Fruit fly (Drosophila melanogaster) whole organism, embryonic: ENCODE data around the gene CG31551.
A peak's percentile ranks its signal among the peaks of the same experiment; 100 is the strongest.

ENCODE experiments used
- CG10959 ChIP-seq: fragments of 200-800 bp; sonication (Bioruptor generic); IDR thresholded peaks from 2 replicates; pipeline ENCODE4 v1.3.6; 2022; ENCODE audit warnings: missing biosample characterization, missing genetic modification characterization
- CG11504 ChIP-seq: fragments of 200-800 bp; sonication (Bioruptor generic); optimal IDR thresholded peaks from 3 replicates; lab custom pipeline; 2019; ENCODE audit warnings: missing biosample characterization, mild to moderate bottlenecking, missing genetic modification characterization, moderate library complexity
- CG11560 ChIP-seq: fragments of 200-800 bp; sonication (Bioruptor generic); IDR thresholded peaks from 3 replicates; pipeline ENCODE4 v1.3.6; 2022; ENCODE audit warnings: missing biosample characterization, missing genetic modification characterization
- CG11723 ChIP-seq: fragments of 200-800 bp; sonication (Bioruptor generic); optimal IDR thresholded peaks from 2 replicates; lab custom pipeline; 2017; ENCODE audit warnings: missing biosample characterization, mild to moderate bottlenecking, missing genetic modification characterization
- CG12071 ChIP-seq: fragments of 200-800 bp; sonication (Bioruptor generic); optimal IDR thresholded peaks from 3 replicates; lab custom pipeline; 2018; ENCODE audit warnings: missing biosample characterization, mild to moderate bottlenecking, missing genetic modification characterization
- CG12155 ChIP-seq: fragments of 200-800 bp; sonication (Bioruptor generic); optimal IDR thresholded peaks from 3 replicates; lab custom pipeline; 2016; ENCODE audit warnings: missing biosample characterization, missing genetic modification characterization
- CG12299 ChIP-seq: fragments of 200-800 bp; sonication (Bioruptor generic); optimal IDR thresholded peaks from 2 replicates; lab custom pipeline; 2018; ENCODE audit warnings: missing biosample characterization, mild to moderate bottlenecking, missing genetic modification characterization
- CG14710 ChIP-seq: fragments of 200-800 bp; sonication (Bioruptor generic); optimal IDR thresholded peaks from 3 replicates; lab custom pipeline; 2019; ENCODE audit warnings: missing biosample characterization, mild to moderate bottlenecking, missing genetic modification characterization, moderate library complexity
- CG14965 ChIP-seq: fragments of 200-800 bp; sonication (Bioruptor generic); optimal IDR thresholded peaks from 2 replicates; lab custom pipeline; 2016; ENCODE audit warnings: missing biosample characterization, missing genetic modification characterization, borderline replicate concordance
- CG15011 ChIP-seq: fragments of 200-800 bp; sonication (Bioruptor generic); optimal IDR thresholded peaks from 3 replicates; lab custom pipeline; 2018; ENCODE audit warnings: missing biosample characterization, mild to moderate bottlenecking, missing genetic modification characterization
- CG1529 ChIP-seq: fragments of 200-800 bp; sonication (Bioruptor generic); optimal IDR thresholded peaks from 3 replicates; lab custom pipeline; 2018; ENCODE audit warnings: missing biosample characterization, missing genetic modification characterization
- CG15514 ChIP-seq: fragments of 200-800 bp; sonication (Bioruptor generic); optimal IDR thresholded peaks from 3 replicates; lab custom pipeline; 2017; ENCODE audit warnings: missing biosample characterization, missing genetic modification characterization, mild to moderate bottlenecking, moderate library complexity, missing genetic modification reagents
- CG1602 ChIP-seq: fragments of 200-800 bp; sonication (Bioruptor generic); optimal IDR thresholded peaks from 3 replicates; lab custom pipeline; 2016; ENCODE audit warnings: missing biosample characterization, missing genetic modification characterization
- CG17568 ChIP-seq: fragments of 200-800 bp; sonication (Bioruptor generic); optimal IDR thresholded peaks from 2 replicates; lab custom pipeline; 2018; ENCODE audit warnings: missing biosample characterization, mild to moderate bottlenecking, missing genetic modification characterization, moderate library complexity
- CG2199 ChIP-seq: fragments of 200-800 bp; sonication (Bioruptor generic); IDR thresholded peaks from 3 replicates; pipeline ENCODE4 v1.3.6; 2022; ENCODE audit warnings: missing biosample characterization, missing genetic modification characterization
- CG2678 ChIP-seq: fragments of 200-800 bp; sonication (Bioruptor generic); optimal IDR thresholded peaks from 3 replicates; lab custom pipeline; 2019; ENCODE audit warnings: missing biosample characterization, mild to moderate bottlenecking, missing genetic modification characterization, moderate library complexity
- CG3065 ChIP-seq: fragments of 200-800 bp; sonication (Bioruptor generic); optimal IDR thresholded peaks from 2 replicates; lab custom pipeline; 2016; ENCODE audit warnings: missing biosample characterization, missing genetic modification characterization
- CG31388 ChIP-seq: fragments of 200-800 bp; sonication (Bioruptor generic); optimal IDR thresholded peaks from 2 replicates; lab custom pipeline; 2016; ENCODE audit warnings: missing biosample characterization, missing genetic modification characterization
- CG33213 ChIP-seq: fragments of 200-800 bp; sonication (Bioruptor generic); optimal IDR thresholded peaks from 3 replicates; lab custom pipeline; 2016; ENCODE audit warnings: missing biosample characterization, missing genetic modification characterization
- CG42726 ChIP-seq: fragments of 200-800 bp; sonication (Bioruptor generic); IDR thresholded peaks from 2 replicates; pipeline ENCODE4 v1.3.6; 2022; ENCODE audit warnings: missing biosample characterization, missing genetic modification characterization; ENCODE audit not compliant: partially characterized antibody
- D19A ChIP-seq: fragments of 200-800 bp; optimal IDR thresholded peaks from 3 replicates; lab custom pipeline; 2019; ENCODE audit warnings: missing biosample characterization, mild to moderate bottlenecking, missing genetic modification characterization, moderate library complexity
- D19B ChIP-seq: fragments of 200-800 bp; sonication (Bioruptor generic); optimal IDR thresholded peaks from 2 replicates; lab custom pipeline; 2017; ENCODE audit warnings: missing biosample characterization, mild to moderate bottlenecking, missing genetic modification characterization
- Dip2 ChIP-seq: fragments of 200-800 bp; sonication (Bioruptor generic); IDR thresholded peaks from 2 replicates; pipeline ENCODE4 v1.3.6; 2022; ENCODE audit warnings: missing biosample characterization, missing genetic modification characterization
- E2f2 ChIP-seq: fragments of 200-800 bp; sonication (Bioruptor generic); IDR thresholded peaks from 2 replicates; pipeline ENCODE4 v1.3.6; 2022; ENCODE audit warnings: missing biosample characterization, missing genetic modification characterization
- Fer2 ChIP-seq: fragments of 200-800 bp; sonication (Bioruptor generic); optimal IDR thresholded peaks from 2 replicates; lab custom pipeline; 2018; ENCODE audit warnings: missing biosample characterization, mild to moderate bottlenecking, missing genetic modification characterization, moderate library complexity
- H15 ChIP-seq: fragments of 200-800 bp; sonication (Bioruptor generic); IDR thresholded peaks from 3 replicates; pipeline ENCODE4 v1.3.6; 2022; ENCODE audit warnings: missing biosample characterization, missing genetic modification characterization
- HLH4C ChIP-seq: fragments of 200-800 bp; sonication (Bioruptor generic); IDR thresholded peaks from 3 replicates; pipeline ENCODE4 v1.3.6; 2022; ENCODE audit warnings: missing biosample characterization, missing genetic modification characterization; ENCODE audit not compliant: partially characterized antibody
- Hr3 ChIP-seq: fragments of 200-800 bp; sonication (Bioruptor generic); optimal IDR thresholded peaks from 3 replicates; lab custom pipeline; 2016; ENCODE audit warnings: missing biosample characterization, missing genetic modification characterization
- ara ChIP-seq: fragments of 200-800 bp; sonication (Bioruptor generic); IDR thresholded peaks from 2 replicates; pipeline ENCODE4 v1.3.6; 2022; ENCODE audit warnings: missing biosample characterization, missing genetic modification characterization
- br ChIP-seq: fragments of >200 bp; optimal IDR thresholded peaks from 2 replicates; lab custom pipeline; 2017
- cas ChIP-seq: fragments of 200-800 bp; sonication (Bioruptor generic); IDR thresholded peaks from 2 replicates; pipeline ENCODE4 v1.3.6; 2022; ENCODE audit warnings: missing biosample characterization, missing genetic modification characterization
- chn ChIP-seq: fragments of 200-800 bp; sonication (Bioruptor generic); optimal IDR thresholded peaks from 2 replicates; lab custom pipeline; 2016; ENCODE audit warnings: missing biosample characterization, missing genetic modification characterization
- cwo ChIP-seq: fragments of 200-800 bp; sonication (Bioruptor generic); optimal IDR thresholded peaks from 3 replicates; lab custom pipeline; 2017; ENCODE audit warnings: missing biosample characterization, missing genetic modification characterization, mild to moderate bottlenecking, moderate library complexity, missing genetic modification reagents
- disco-r ChIP-seq: fragments of 200-800 bp; sonication (Bioruptor generic); optimal IDR thresholded peaks from 2 replicates; lab custom pipeline; 2016; ENCODE audit warnings: missing biosample characterization, missing genetic modification characterization
- dmrt99B ChIP-seq: fragments of 200-800 bp; sonication (Bioruptor generic); optimal IDR thresholded peaks from 2 replicates; lab custom pipeline; 2018; ENCODE audit warnings: missing biosample characterization, mild to moderate bottlenecking, missing genetic modification characterization, moderate library complexity
- ftz-f1 ChIP-seq: fragments of 200-800 bp; sonication (Bioruptor generic); optimal IDR thresholded peaks from 2 replicates; lab custom pipeline; 2016; ENCODE audit warnings: missing biosample characterization, missing genetic modification characterization
- gcm ChIP-seq: fragments of 200-800 bp; sonication (Bioruptor generic); optimal IDR thresholded peaks from 2 replicates; lab custom pipeline; 2019; ENCODE audit warnings: missing biosample characterization, mild to moderate bottlenecking, missing genetic modification characterization, moderate library complexity
- gfzf ChIP-seq: fragments of 200-800 bp; sonication (Bioruptor generic); optimal IDR thresholded peaks from 2 replicates; lab custom pipeline; 2016; ENCODE audit warnings: missing biosample characterization, mild to moderate bottlenecking, missing genetic modification characterization, moderate library complexity
- grau ChIP-seq: fragments of 200-800 bp; optimal IDR thresholded peaks from 3 replicates; lab custom pipeline; 2019; ENCODE audit warnings: missing biosample characterization, mild to moderate bottlenecking, missing genetic modification characterization, moderate library complexity
- mam ChIP-seq: fragments of 200-800 bp; sonication (Bioruptor generic); optimal IDR thresholded peaks from 3 replicates; lab custom pipeline; 2016; ENCODE audit warnings: missing biosample characterization, missing genetic modification characterization
- pb ChIP-seq: fragments of 200-800 bp; sonication (Bioruptor generic); optimal IDR thresholded peaks from 3 replicates; lab custom pipeline; 2016; ENCODE audit warnings: missing biosample characterization, missing genetic modification characterization
- phol ChIP-seq: fragments of 200-800 bp; sonication (Bioruptor generic); optimal IDR thresholded peaks from 3 replicates; lab custom pipeline; 2018; ENCODE audit warnings: missing biosample characterization, mild to moderate bottlenecking, missing genetic modification characterization, moderate library complexity
- repo ChIP-seq: fragments of 200-800 bp; sonication (Bioruptor generic); optimal IDR thresholded peaks from 2 replicates; lab custom pipeline; 2016; ENCODE audit warnings: missing biosample characterization, missing genetic modification characterization
- row ChIP-seq: fragments of 200-800 bp; sonication (Bioruptor generic); IDR thresholded peaks from 3 replicates; pipeline ENCODE4 v1.3.6; 2022; ENCODE audit warnings: missing biosample characterization, missing genetic modification characterization
- salm ChIP-seq: fragments of 200-800 bp; sonication (Bioruptor generic); optimal IDR thresholded peaks from 2 replicates; lab custom pipeline; 2018; ENCODE audit warnings: missing biosample characterization, mild to moderate bottlenecking, missing genetic modification characterization
- sr ChIP-seq: fragments of 200-800 bp; sonication (Bioruptor generic); IDR thresholded peaks from 3 replicates; pipeline ENCODE4 v1.3.6; 2022; ENCODE audit warnings: missing biosample characterization, missing genetic modification characterization
- stwl ChIP-seq: fragments of 200-800 bp; sonication (Bioruptor generic); optimal IDR thresholded peaks from 3 replicates; lab custom pipeline; 2018; ENCODE audit warnings: missing biosample characterization, mild to moderate bottlenecking, missing genetic modification characterization, moderate library complexity
- trh ChIP-seq: fragments of 200-800 bp; sonication (Bioruptor generic); optimal IDR thresholded peaks from 2 replicates; lab custom pipeline; 2016; ENCODE audit warnings: missing biosample characterization, missing genetic modification characterization
- usp ChIP-seq: fragments of >200 bp; optimal IDR thresholded peaks from 2 replicates; lab custom pipeline; 2017; ENCODE audit warnings: missing biosample characterization, missing genetic modification characterization
- zfh2 ChIP-seq: fragments of 200-800 bp; sonication (Bioruptor generic); optimal IDR thresholded peaks from 2 replicates; lab custom pipeline; 2016; ENCODE audit warnings: missing biosample characterization, missing genetic modification characterization

Gene CG31551

dm6 chr3R:5648569-5649476, 21.2 kb downstream of the CG31551 start, which contains the start of the genes MTA1-like and Sec23 (continued):
- TF ChIP-seq ftz-f1 (GFP tag; lab: Kevin White, UChicago) (no peak), salm (no peak), pb (GFP tag; lab: Kevin White, UChicago) (no peak), cwo (no peak), mam (GFP tag; lab: Kevin White, UChicago) (peak; percentile 53), CG11723 (peak; percentile 26), Hr3 (GFP tag; lab: Kevin White, UChicago) (peak; percentile 75), dmrt99B (tag; lab: Kevin White, UChicago) (peak; percentile 51), gfzf (GFP tag; lab: Kevin White, UChicago) (peak; percentile 13), CG10959 (no peak), br (lab: Kevin White, UChicago) (no peak), CG31388 (GFP tag; lab: Kevin White, UChicago) (no peak), row (GFP tag; lab: Robert Waterston, UW) (peak; percentile 91), grau (tag; lab: Kevin White, UChicago) (peak; percentile 63), gcm (GFP tag; lab: Kevin White, UChicago) (no peak), CG1529 (GFP tag; lab: Kevin White, UChicago) (peak; percentile 14), cas (GFP tag; lab: Robert Waterston, UW) (no peak), CG12071 (no peak), HLH4C (peak; percentile 92), CG1602 (peak; percentile 56), zfh2 (GFP tag; lab: Kevin White, UChicago) (peak; percentile 54), repo (GFP tag; lab: Kevin White, UChicago) (no peak), CG14710 (tag; lab: Kevin White, UChicago) (peak; percentile 85), trh (peak; percentile 8), D19A (tag; lab: Kevin White, UChicago) (peak; percentile 36), chn (peak; percentile 21), Dip2 (GFP tag; lab: Robert Waterston, UW) (no peak), usp (GFP tag; lab: Kevin White, UChicago) (no peak), CG2199 (no peak), CG15514 (GFP tag; lab: Kevin White, UChicago) (peak; percentile 36), ara (GFP tag; lab: Robert Waterston, UW) (no peak), H15 (GFP tag; lab: Robert Waterston, UW) (peak; percentile 17; the same call in 1 of the 3 replicates), CG15011 (GFP tag; lab: Kevin White, UChicago) (no peak), Fer2 (tag; lab: Kevin White, UChicago) (no peak), stwl (no peak), CG14965 (GFP tag; lab: Kevin White, UChicago) (no peak), D19B (GFP tag; lab: Kevin White, UChicago) (peak; percentile 18), CG3065 (GFP tag; lab: Kevin White, UChicago) (no peak), phol (tag; lab: Kevin White, UChicago) (peak; percentile 98), E2f2 (GFP tag; lab: Robert Waterston, UW) (no peak), CG12299 (tag; lab: Kevin White, UChicago) (no peak), disco-r (GFP tag; lab: Kevin White, UChicago) (no peak), CG2678 (tag; lab: Kevin White, UChicago) (peak; percentile 65), CG33213 (no peak), sr (GFP tag; lab: Robert Waterston, UW) (no peak), CG42726 (GFP tag; lab: Robert Waterston, UW) (peak; percentile 75), CG11504 (tag; lab: Kevin White, UChicago) (no peak), CG11560 (tag; lab: Robert Waterston, UW) (no peak), CG17568 (GFP tag; lab: Kevin White, UChicago) (no peak), CG12155 (GFP tag; lab: Kevin White, UChicago) (peak; percentile 33)
